Worm (Caenorhabditis elegans) whole organism, late embryonic: ENCODE data around the gene nrf-6.

ENCODE experiments used
- C38D4.7 ChIP-seq: fragments of 200-800 bp; sonication (Bioruptor generic); optimal IDR thresholded peaks from 2 replicates; lab custom pipeline; 2018; ENCODE audit warnings: mild to moderate bottlenecking, missing genetic modification characterization, moderate library complexity, missing compliant biosample characterization
- F13H6.1 ChIP-seq: sonication (generic microtip); optimal IDR thresholded peaks from 2 replicates; lab custom pipeline; 2016; ENCODE audit warnings: missing genetic modification characterization, missing compliant biosample characterization
- K02D7.2 ChIP-seq: sonication (generic microtip); optimal IDR thresholded peaks from 2 replicates; lab custom pipeline; 2017; ENCODE audit warnings: mild to moderate bottlenecking, missing genetic modification characterization, missing compliant biosample characterization
- T23F11.4 ChIP-seq: fragments of 200-800 bp; sonication (Bioruptor generic); optimal IDR thresholded peaks from 2 replicates; lab custom pipeline; 2018; ENCODE audit warnings: mild to moderate bottlenecking, missing genetic modification characterization, missing compliant biosample characterization
- Y22D7AL.16 ChIP-seq: sonication (generic microtip); optimal IDR thresholded peaks from 2 replicates; lab custom pipeline; 2016; ENCODE audit warnings: missing genetic modification characterization, missing compliant biosample characterization
- ahr-1 ChIP-seq: sonication (generic microtip); optimal IDR thresholded peaks from 2 replicates; lab custom pipeline; 2016; ENCODE audit warnings: missing genetic modification characterization, missing compliant biosample characterization
- ama-1 ChIP-seq: fragments of 150-350 bp; optimal IDR thresholded peaks from 2 replicates; lab custom pipeline; 2014
- ceh-14 ChIP-seq: sonication (generic microtip); optimal IDR thresholded peaks from 2 replicates; lab custom pipeline; 2016; ENCODE audit warnings: missing genotype, missing genetic modification characterization, missing compliant biosample characterization
- ceh-18 ChIP-seq: sonication (generic microtip); optimal IDR thresholded peaks from 2 replicates; lab custom pipeline; 2016; ENCODE audit warnings: missing genetic modification characterization, missing compliant biosample characterization
- ceh-2 ChIP-seq: sonication (generic microtip); optimal IDR thresholded peaks from 2 replicates; lab custom pipeline; 2016; ENCODE audit warnings: missing genotype, missing genetic modification characterization, missing compliant biosample characterization
- ceh-22 ChIP-seq: sonication (generic microtip); optimal IDR thresholded peaks from 2 replicates; lab custom pipeline; 2017; ENCODE audit warnings: missing biosample characterization, missing genetic modification characterization
- ceh-24 ChIP-seq: sonication (generic microtip); optimal IDR thresholded peaks from 2 replicates; lab custom pipeline; 2016; ENCODE audit warnings: mild to moderate bottlenecking, missing genetic modification characterization, missing compliant biosample characterization
- ceh-30 ChIP-seq: fragments of 150-350 bp; optimal IDR thresholded peaks from 2 replicates; lab custom pipeline; 2014; ENCODE audit warnings: missing biosample characterization, missing genetic modification characterization
- ceh-31 ChIP-seq: sonication (generic microtip); optimal IDR thresholded peaks from 2 replicates; lab custom pipeline; 2016; ENCODE audit warnings: missing genetic modification characterization, missing compliant biosample characterization
- ceh-48 ChIP-seq: sonication (generic microtip); optimal IDR thresholded peaks from 2 replicates; lab custom pipeline; 2016; ENCODE audit warnings: missing genetic modification characterization, inconsistent platforms, missing compliant biosample characterization
- ceh-9 ChIP-seq: sonication (generic microtip); optimal IDR thresholded peaks from 2 replicates; lab custom pipeline; 2016; ENCODE audit warnings: mild to moderate bottlenecking, missing genetic modification characterization, inconsistent platforms, missing compliant biosample characterization
- che-1 ChIP-seq: sonication (generic microtip); optimal IDR thresholded peaks from 2 replicates; lab custom pipeline; 2016; ENCODE audit warnings: mild to moderate bottlenecking, missing genetic modification characterization, missing compliant biosample characterization
- dmd-4 ChIP-seq: sonication (generic microtip); optimal IDR thresholded peaks from 2 replicates; lab custom pipeline; 2016; ENCODE audit warnings: borderline replicate concordance, missing genetic modification characterization, missing compliant biosample characterization
- elt-2 ChIP-seq: sonication (generic microtip); optimal IDR thresholded peaks from 2 replicates; lab custom pipeline; 2016; ENCODE audit warnings: missing genetic modification reagents, missing genetic modification characterization, missing compliant biosample characterization
- elt-4 ChIP-seq: sonication (generic microtip); optimal IDR thresholded peaks from 2 replicates; lab custom pipeline; 2016; ENCODE audit warnings: missing genetic modification characterization, missing compliant biosample characterization
- fkh-10 ChIP-seq: fragments of 150-350 bp; optimal IDR thresholded peaks from 2 replicates; lab custom pipeline; 2014; ENCODE audit warnings: missing biosample characterization, missing genetic modification reagents, missing genetic modification characterization
- fkh-6 ChIP-seq: sonication (generic microtip); optimal IDR thresholded peaks from 2 replicates; lab custom pipeline; 2016; ENCODE audit warnings: missing genetic modification characterization, missing compliant biosample characterization
- gmeb-2 ChIP-seq: sonication (generic microtip); optimal IDR thresholded peaks from 2 replicates; lab custom pipeline; 2016; ENCODE audit warnings: missing genetic modification characterization, inconsistent platforms, missing compliant biosample characterization
- hlh-13 ChIP-seq: fragments of 200-800 bp; sonication (Bioruptor generic); optimal IDR thresholded peaks from 2 replicates; lab custom pipeline; 2018; ENCODE audit warnings: mild to moderate bottlenecking, missing genetic modification characterization, missing compliant biosample characterization
- hlh-15 ChIP-seq: sonication (generic microtip); optimal IDR thresholded peaks from 2 replicates; lab custom pipeline; 2016; ENCODE audit warnings: missing genetic modification characterization, missing compliant biosample characterization
- hlh-30 ChIP-seq: sonication (generic microtip); optimal IDR thresholded peaks from 2 replicates; lab custom pipeline; 2017; ENCODE audit warnings: antibody characterized with exemption, missing genetic modification characterization, missing compliant biosample characterization; ENCODE audit not compliant: insufficient read depth
- hlh-6 ChIP-seq: sonication (generic microtip); optimal IDR thresholded peaks from 2 replicates; lab custom pipeline; 2016; ENCODE audit warnings: missing genotype, missing genetic modification characterization, missing compliant biosample characterization
- hlh-8 ChIP-seq: sonication (generic microtip); optimal IDR thresholded peaks from 2 replicates; lab custom pipeline; 2016; ENCODE audit warnings: missing genotype, missing genetic modification characterization, missing compliant biosample characterization
- lin-11 ChIP-seq: fragments of 200-800 bp; sonication (Bioruptor generic); optimal IDR thresholded peaks from 2 replicates; lab custom pipeline; 2018; ENCODE audit warnings: mild to moderate bottlenecking, missing genetic modification characterization, missing compliant biosample characterization
- mec-3 ChIP-seq: sonication (generic microtip); optimal IDR thresholded peaks from 2 replicates; lab custom pipeline; 2016; ENCODE audit warnings: borderline replicate concordance, missing genetic modification characterization, missing compliant biosample characterization
- nfya-1 ChIP-seq: sonication (generic microtip); optimal IDR thresholded peaks from 2 replicates; lab custom pipeline; 2017; ENCODE audit warnings: missing genetic modification characterization, mild to moderate bottlenecking, missing compliant biosample characterization, antibody characterized with exemption, moderate library complexity
- npax-4 ChIP-seq: sonication (generic microtip); optimal IDR thresholded peaks from 2 replicates; lab custom pipeline; 2016; ENCODE audit warnings: missing genetic modification characterization, missing compliant biosample characterization
- odd-2 ChIP-seq: sonication (generic microtip); optimal IDR thresholded peaks from 2 replicates; lab custom pipeline; 2017; ENCODE audit warnings: antibody characterized with exemption, mild to moderate bottlenecking, missing genetic modification characterization, missing compliant biosample characterization
- pag-3 ChIP-seq: sonication (generic microtip); optimal IDR thresholded peaks from 2 replicates; lab custom pipeline; 2016; ENCODE audit warnings: missing compliant biosample characterization, missing genetic modification characterization, borderline replicate concordance
- pax-1 ChIP-seq: fragments of 150-350 bp; optimal IDR thresholded peaks from 2 replicates; lab custom pipeline; 2014; ENCODE audit warnings: missing biosample characterization, missing genetic modification characterization
- pha-2 ChIP-seq: sonication (generic microtip); optimal IDR thresholded peaks from 2 replicates; lab custom pipeline; 2017; ENCODE audit warnings: mild to moderate bottlenecking, missing genetic modification characterization, missing compliant biosample characterization
- pha-4 ChIP-seq: fragments of 150-350 bp; optimal IDR thresholded peaks from 2 replicates; lab custom pipeline; 2018; ENCODE audit warnings: missing biosample characterization, missing genetic modification reagents, missing genetic modification characterization
- pros-1 ChIP-seq: fragments of 150-350 bp; optimal IDR thresholded peaks from 2 replicates; lab custom pipeline; 2014; ENCODE audit warnings: missing biosample characterization, missing genetic modification reagents, missing genetic modification characterization
- rnt-1 ChIP-seq: sonication (generic microtip); optimal IDR thresholded peaks from 2 replicates; lab custom pipeline; 2016; ENCODE audit warnings: missing genetic modification characterization, missing compliant biosample characterization
- ttx-3 ChIP-seq: sonication (generic microtip); optimal IDR thresholded peaks from 2 replicates; lab custom pipeline; 2016; ENCODE audit warnings: missing genetic modification reagents, missing genetic modification characterization, missing compliant biosample characterization
- unc-3 ChIP-seq, 2 experiments: fragments of 200-800 bp in 1 of 2; sonication (Bioruptor generic) in 1 of 2; sonication (generic microtip) in 1 of 2; conservative IDR thresholded peaks in 1 of 2; optimal IDR thresholded peaks in 1 of 2; 2 replicates each; pipeline versions ENCODE4 v1.3.6 to Lab custom; 2016 to 2022; ENCODE audit warnings: missing compliant biosample characterization in 2 of 2, missing genetic modification characterization in 2 of 2, missing genetic modification reagents in 1 of 2
- unc-42 ChIP-seq: sonication (generic microtip); optimal IDR thresholded peaks from 2 replicates; lab custom pipeline; 2016; ENCODE audit warnings: missing genotype, missing genetic modification characterization, missing compliant biosample characterization
- unc-55 ChIP-seq: sonication (generic microtip); optimal IDR thresholded peaks from 2 replicates; lab custom pipeline; 2017; ENCODE audit warnings: missing biosample characterization, missing genetic modification reagents, missing genetic modification characterization
- unc-86 ChIP-seq: sonication (generic microtip); optimal IDR thresholded peaks from 2 replicates; lab custom pipeline; 2016; ENCODE audit warnings: missing genetic modification characterization, missing compliant biosample characterization
- zip-5 ChIP-seq: sonication (generic microtip); optimal IDR thresholded peaks from 2 replicates; lab custom pipeline; 2016; ENCODE audit warnings: missing genetic modification characterization, missing compliant biosample characterization
- ztf-16 ChIP-seq: sonication (generic microtip); optimal IDR thresholded peaks from 2 replicates; lab custom pipeline; 2017; ENCODE audit warnings: missing genetic modification characterization, missing compliant biosample characterization

The nrf-6 gene

DNA sequence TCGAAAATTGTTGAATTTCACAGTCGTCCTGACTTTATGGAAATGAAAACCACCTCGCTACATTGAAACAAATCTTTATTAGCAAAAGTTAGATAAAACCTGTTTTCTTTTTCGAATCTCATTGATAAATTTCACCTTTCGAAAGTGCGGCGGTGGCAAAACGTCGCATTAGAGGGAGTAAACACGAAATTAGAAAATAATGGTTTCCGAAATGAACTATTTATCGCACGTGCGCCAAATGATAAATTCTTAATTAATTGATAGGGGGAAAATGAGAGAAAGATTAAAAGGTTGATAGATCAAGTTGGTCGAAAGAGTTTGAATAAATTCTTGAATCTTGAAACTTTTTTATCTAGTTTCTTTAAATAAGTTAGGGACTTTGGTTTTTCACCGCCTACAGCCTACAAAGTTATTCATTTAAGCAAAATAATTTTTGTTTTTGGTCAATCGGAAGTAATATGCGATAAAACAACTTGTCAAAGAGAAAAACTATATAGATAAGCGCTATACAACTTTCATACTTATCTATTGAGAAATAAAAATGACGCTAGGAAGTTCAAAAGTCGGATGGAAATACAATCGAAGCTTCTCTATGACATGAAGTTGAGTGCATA lies 38.6 kb upstream of the nrf-6 start:
- TF ChIP-seq pax-1 (tag; lab: Kevin White, UChicago) (no peak), elt-2 (peak; percentile 29), pag-3 (tag; lab: Kevin White, UChicago) (no peak), ceh-9 (no peak), hlh-13 (GFP tag; lab: Kevin White, UChicago) (no peak), pha-4 (tag; lab: Kevin White, UChicago) (no peak), ceh-30 (tag; lab: Kevin White, UChicago) (no peak), F13H6.1 (no peak)
- TF ChIP-seq, all 69 proteins: peak for 1

ce11 chrII:8065985-8066384 lies 33.5 kb upstream of the nrf-6 start, which contains the start of gene pdha-1:
Gene pdha-1 (plus strand): TSS chrII:8066285.
- TF ChIP-seq ztf-16 (tag; lab: Kevin White, UChicago) (no peak), ceh-24 (tag; lab: Kevin White, UChicago) (no peak), ttx-3 (tag; lab: Kevin White, UChicago) (no peak), unc-55 (no peak), ama-1 (lab: Kevin White, UChicago) (no peak), ceh-14 (no peak), pax-1 (tag; lab: Kevin White, UChicago) (no peak), hlh-13 (GFP tag; lab: Kevin White, UChicago) (no peak), ceh-9 (no peak), odd-2 (tag; lab: Kevin White, UChicago) (no peak), pha-2 (tag; lab: Kevin White, UChicago) (no peak), F13H6.1 (no peak), ceh-22 (tag; lab: Kevin White, UChicago) (no peak), gmeb-2 (tag; lab: Kevin White, UChicago) (no peak), hlh-30 (tag; lab: Kevin White, UChicago) (no peak), unc-42 (tag; lab: Kevin White, UChicago) (no peak), fkh-6 (tag; lab: Kevin White, UChicago) (no peak)

DNA sequence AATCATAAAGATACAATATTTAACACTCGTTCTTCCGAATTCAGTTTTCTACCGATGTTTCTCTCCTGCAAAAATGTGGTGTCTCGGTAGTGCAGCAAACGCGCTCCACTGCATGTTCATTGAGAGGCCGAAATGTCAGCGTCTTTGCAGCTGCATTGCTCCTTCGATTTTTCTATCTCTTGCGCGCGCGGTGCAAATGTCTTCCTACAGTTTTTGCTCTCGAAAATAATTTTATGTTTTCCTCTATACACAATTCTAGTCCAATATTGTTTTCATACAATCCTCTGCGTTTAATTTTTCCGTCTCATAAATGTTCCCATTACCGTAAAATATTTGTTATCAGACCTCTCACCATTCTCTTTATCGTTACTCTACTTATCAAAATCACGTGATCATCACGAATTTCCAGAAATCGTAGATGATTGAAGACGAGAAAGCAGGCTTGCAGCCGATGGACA lies 29.9 kb upstream of the nrf-6 start, which contains the start of gene ufd-2:
ufd-2 (plus strand) TSS at position 408 of the 458 bp plus-strand sequence.
- TF ChIP-seq Y22D7AL.16 (tag; lab: Kevin White, UChicago) (no peak), C38D4.7 (GFP tag; lab: Kevin White, UChicago) (no peak), hlh-8 (tag; lab: Kevin White, UChicago) (peak; percentile 30), T23F11.4 (GFP tag; lab: Kevin White, UChicago) (no peak), unc-3 (GFP tag; conservative IDR thresholded peaks at IDR 0.05; lab: Robert Waterston, UW) (0 out of 2 replicates have a peak, but pooled peaks have one; percentile 14), unc-3 (tag; optimal IDR thresholded peaks at IDR 0.05; lab: Kevin White, UChicago) (no peak), mec-3 (no peak), hlh-13 (GFP tag; lab: Kevin White, UChicago) (no peak), pros-1 (tag; lab: Kevin White, UChicago) (peak; percentile 38), pha-2 (tag; lab: Kevin White, UChicago) (no peak), hlh-6 (tag; lab: Kevin White, UChicago) (no peak), nfya-1 (tag; lab: Kevin White, UChicago) (peak; percentile 63), ahr-1 (tag; lab: Kevin White, UChicago) (peak; percentile 19), unc-86 (tag; lab: Kevin White, UChicago) (peak; percentile 36), che-1 (tag; lab: Kevin White, UChicago) (no peak), ceh-18 (tag; lab: Kevin White, UChicago) (peak; percentile 71), lin-11 (tag; lab: Kevin White, UChicago) (no peak), K02D7.2 (tag; lab: Kevin White, UChicago) (no peak), ttx-3 (tag; lab: Kevin White, UChicago) (no peak), F13H6.1 (peak; percentile 68), elt-2 (peak; percentile 79), ceh-48 (peak; percentile 20), ceh-31 (tag; lab: Kevin White, UChicago) (peak; percentile 94), dmd-4 (tag; lab: Kevin White, UChicago) (no peak), ceh-22 (tag; lab: Kevin White, UChicago) (no peak), ceh-2 (tag; lab: Kevin White, UChicago) (peak; percentile 73), fkh-10 (GFP tag; lab: Kevin White, UChicago) (no peak), elt-4 (tag; lab: Kevin White, UChicago) (no peak), npax-4 (tag; lab: Kevin White, UChicago) (no peak), zip-5 (tag; lab: Kevin White, UChicago) (peak; percentile 64), fkh-6 (tag; lab: Kevin White, UChicago) (peak; percentile 57), hlh-30 (tag; lab: Kevin White, UChicago) (no peak), ceh-24 (tag; lab: Kevin White, UChicago) (no peak), hlh-15 (no peak), rnt-1 (tag; lab: Kevin White, UChicago) (peak; percentile 75), pag-3 (tag; lab: Kevin White, UChicago) (no peak), gmeb-2 (tag; lab: Kevin White, UChicago) (no peak)
